Worm (Caenorhabditis elegans) whole organism, L3 larva: ENCODE results near the gene K01A2.6.

Source experiments
- ZK546.5 ChIP-seq: sonication (generic microtip); optimal IDR thresholded peaks from 2 replicates; lab custom pipeline; 2017; ENCODE audit warnings: missing biosample characterization, missing genetic modification characterization
- aly-2 ChIP-seq: fragments of 150-350 bp; optimal IDR thresholded peaks from 2 replicates; lab custom pipeline; 2014; ENCODE audit warnings: missing biosample characterization, missing genetic modification characterization
- ama-1 ChIP-seq: fragments of 150-350 bp; optimal IDR thresholded peaks from 2 replicates; lab custom pipeline; 2018
- daf-12 ChIP-seq: fragments of 150-350 bp; optimal IDR thresholded peaks from 2 replicates; lab custom pipeline; 2014; ENCODE audit warnings: missing biosample characterization, missing genetic modification reagents, missing genetic modification characterization
- egl-27 ChIP-seq: sonication (generic microtip); optimal IDR thresholded peaks from 4 replicates; lab custom pipeline; 2017; ENCODE audit warnings: missing biosample characterization, missing genetic modification reagents, missing genetic modification characterization
- egl-5 ChIP-seq: fragments of 150-350 bp; optimal IDR thresholded peaks from 2 replicates; lab custom pipeline; 2017; ENCODE audit warnings: missing biosample characterization, missing genetic modification reagents, missing genetic modification characterization, inconsistent platforms
- elt-1 ChIP-seq: fragments of 150-350 bp; optimal IDR thresholded peaks from 2 replicates; lab custom pipeline; 2014; ENCODE audit warnings: missing biosample characterization, missing genetic modification characterization
- elt-2 ChIP-seq: sonication (generic microtip); optimal IDR thresholded peaks from 2 replicates; lab custom pipeline; 2016; ENCODE audit warnings: missing genetic modification reagents, mild to moderate bottlenecking, missing genetic modification characterization, missing compliant biosample characterization
- eor-1 ChIP-seq, 2 experiments: fragments of 150-350 bp; optimal IDR thresholded peaks; 2 replicates each; lab custom pipeline; 2014 to 2018; ENCODE audit warnings: missing biosample characterization in 2 of 2, missing genetic modification characterization in 2 of 2
- fos-1 ChIP-seq: fragments of 150-350 bp; optimal IDR thresholded peaks from 2 replicates; lab custom pipeline; 2014; ENCODE audit warnings: missing biosample characterization, missing genetic modification characterization
- lin-15B ChIP-seq: fragments of 150-350 bp; optimal IDR thresholded peaks from 2 replicates; lab custom pipeline; 2014; ENCODE audit warnings: missing biosample characterization, missing genetic modification characterization
- lsy-12 ChIP-seq: sonication (generic microtip); optimal IDR thresholded peaks from 2 replicates; lab custom pipeline; 2016; ENCODE audit warnings: mild to moderate bottlenecking, missing genetic modification characterization, missing compliant biosample characterization
- mdl-1 ChIP-seq: fragments of 150-350 bp; optimal IDR thresholded peaks from 2 replicates; lab custom pipeline; 2014; ENCODE audit warnings: missing biosample characterization, missing genetic modification characterization
- mml-1 ChIP-seq: fragments of 150-350 bp; sonication (generic microtip); optimal IDR thresholded peaks from 3 replicates; lab custom pipeline; 2014; ENCODE audit warnings: missing biosample characterization, missing genetic modification characterization
- nfya-1 ChIP-seq: sonication (generic microtip); optimal IDR thresholded peaks from 2 replicates; lab custom pipeline; 2017; ENCODE audit warnings: missing genetic modification characterization, mild to moderate bottlenecking, missing compliant biosample characterization, antibody characterized with exemption, moderate library complexity; ENCODE audit not compliant: insufficient read depth
- nhr-11 ChIP-seq: fragments of 150-350 bp; optimal IDR thresholded peaks from 2 replicates; lab custom pipeline; 2014; ENCODE audit warnings: missing biosample characterization, missing genetic modification characterization
- nhr-23 ChIP-seq: fragments of 150-350 bp; optimal IDR thresholded peaks from 2 replicates; lab custom pipeline; 2014; ENCODE audit warnings: missing biosample characterization, missing genetic modification reagents, missing genetic modification characterization
- nhr-25 ChIP-seq: sonication (generic microtip); optimal IDR thresholded peaks from 2 replicates; lab custom pipeline; 2017; ENCODE audit warnings: missing biosample characterization, missing genetic modification characterization
- nhr-43 ChIP-seq: sonication (generic microtip); optimal IDR thresholded peaks from 2 replicates; lab custom pipeline; 2016; ENCODE audit warnings: mild to moderate bottlenecking, missing genetic modification characterization, missing compliant biosample characterization; ENCODE audit not compliant: poor library complexity, severe bottlenecking
- nhr-67 ChIP-seq: fragments of 150-350 bp; optimal IDR thresholded peaks from 2 replicates; lab custom pipeline; 2014; ENCODE audit warnings: missing biosample characterization, missing genetic modification characterization
- pha-4 ChIP-seq: fragments of 150-350 bp; optimal IDR thresholded peaks from 2 replicates; lab custom pipeline; 2014; ENCODE audit warnings: missing biosample characterization, missing genetic modification reagents, missing genetic modification characterization
- pqm-1 ChIP-seq: fragments of 150-350 bp; optimal IDR thresholded peaks from 2 replicates; lab custom pipeline; 2017; ENCODE audit warnings: missing biosample characterization, missing genetic modification characterization, inconsistent platforms
- skn-1 ChIP-seq: fragments of 150-350 bp; optimal IDR thresholded peaks from 2 replicates; lab custom pipeline; 2014; ENCODE audit warnings: missing biosample characterization, missing genetic modification characterization
- snpc-4 ChIP-seq: fragments of 150-350 bp; optimal IDR thresholded peaks from 2 replicates; lab custom pipeline; 2014; ENCODE audit warnings: missing biosample characterization, missing genetic modification characterization
- tbx-2 ChIP-seq: sonication (generic microtip); optimal IDR thresholded peaks from 2 replicates; lab custom pipeline; 2016; ENCODE audit warnings: mild to moderate bottlenecking, missing genetic modification characterization, missing compliant biosample characterization
- unc-62 ChIP-seq: fragments of 150-350 bp; sonication (generic microtip); optimal IDR thresholded peaks from 4 replicates; lab custom pipeline; 2014; ENCODE audit warnings: missing biosample characterization, missing genetic modification reagents, missing genetic modification characterization
- zag-1 ChIP-seq: fragments of 150-350 bp; optimal IDR thresholded peaks from 2 replicates; lab custom pipeline; 2014; ENCODE audit warnings: missing biosample characterization, missing genetic modification characterization
- ztf-4 ChIP-seq: fragments of 150-350 bp; optimal IDR thresholded peaks from 2 replicates; lab custom pipeline; 2014; ENCODE audit warnings: missing biosample characterization, missing genetic modification characterization

The K01A2.6 gene

ce11 chrII:288705-289205 lies 11.0 kb upstream of the K01A2.6 start, which contains the start of gene mrpl-41:
Gene mrpl-41 (plus strand): TSS chrII:288939.
- TF ChIP-seq nhr-43 (peak; percentile 48), lsy-12 (tag; lab: Kevin White, UChicago) (peak; percentile 7), ama-1 (lab: Kevin White, UChicago) (peak; percentile 17), elt-2 (tag; lab: Kevin White, UChicago) (peak; percentile 4), lin-15B (tag; lab: Kevin White, UChicago) (no peak)
- TF ChIP-seq, all 47 proteins: peak for 4

- TF ChIP-seq elt-1 (no peak), skn-1 (tag; lab: Kevin White, UChicago) (no peak), lsy-12 (tag; lab: Kevin White, UChicago) (no peak), nhr-67 (no peak), ama-1 (lab: Kevin White, UChicago) (no peak), ZK546.5 (tag; lab: Kevin White, UChicago) (no peak), daf-12 (tag; lab: Kevin White, UChicago) (no peak), pqm-1 (tag; lab: Kevin White, UChicago) (no peak), lin-15B (tag; lab: Kevin White, UChicago) (no peak), ztf-4 (tag; lab: Kevin White, UChicago) (no peak), nhr-43 (no peak)
These were observed 9.5 kb upstream of the K01A2.6 start, which contains the start of gene djr-1.1 for ce11 chrII:290282-290681. Gene djr-1.1 (plus strand): TSS chrII:290582.

- no peak for TF ChIP-seq nhr-43
- TF ChIP-seq nhr-67 = no peak
- no peak for TF ChIP-seq eor-1 (tag; optimal IDR thresholded peaks at IDR 0.05; lab: Kevin White, UChicago)
- no peak for TF ChIP-seq mdl-1 (tag; lab: Kevin White, UChicago)
- TF ChIP-seq nhr-23 (tag; lab: Kevin White, UChicago) = no peak
These were observed 5.2 kb upstream of the K01A2.6 start, which contains the start of gene B0432.11 for ce11 chrII:294606-295005. Gene B0432.11 (minus strand): TSS chrII:294706.

ce11 chrII:296911-297440 lies 2.8 kb upstream of the K01A2.6 start, which contains the start of the genes clec-117 and B0432.1:
Gene clec-117 (minus strand): TSS chrII:297011.
Gene B0432.1 (plus strand): TSS chrII:297390.
- TF ChIP-seq zag-1 (tag; lab: Kevin White, UChicago) = no peak
- no peak for TF ChIP-seq lsy-12 (tag; lab: Kevin White, UChicago)
- no peak for TF ChIP-seq skn-1 (tag; lab: Kevin White, UChicago)
- no peak for TF ChIP-seq tbx-2
- no peak for TF ChIP-seq unc-62 (GFP tag; lab: Kevin White, UChicago)
- TF ChIP-seq egl-27 (tag; lab: Kevin White, UChicago) = no peak
- TF ChIP-seq nhr-67 = no peak
- TF ChIP-seq nfya-1 = no peak
- TF ChIP-seq egl-5 = no peak
- TF ChIP-seq snpc-4 (tag; lab: Kevin White, UChicago) = no peak
- no peak for TF ChIP-seq pha-4 (tag; lab: Kevin White, UChicago)
- no peak for TF ChIP-seq nhr-11 (tag; lab: Kevin White, UChicago)
- TF ChIP-seq fos-1 = no peak
- no peak for TF ChIP-seq mml-1 (tag; lab: Kevin White, UChicago)
- TF ChIP-seq ZK546.5 (tag; lab: Kevin White, UChicago) = no peak
- no peak for TF ChIP-seq aly-2 (tag; lab: Kevin White, UChicago)

ce11 chrII:300977-301772 lies 1.4 kb downstream of the K01A2.6 start, which contains the start of gene K01A2.5:
Gene K01A2.5 (plus strand): TSS chrII:301273.
- TF ChIP-seq nhr-23 (tag; lab: Kevin White, UChicago) = peak; percentile 86
- TF ChIP-seq nhr-25 = peak; percentile 70
- TF ChIP-seq mdl-1 (tag; lab: Kevin White, UChicago) = no peak
- TF ChIP-seq, all 47 proteins: peak for 2
